Comparison of ENCODE assay signal across 3 worm cellular contexts in genomic region chrIII:11066691-11067090, ce11.
TF ChIP-seq lines count a peak whose summit lies in the region.

No protein-coding gene starts in this region.

TF ChIP-seq in whole organism, L2 larva, 48 proteins besides CTCF, POLR2A, EP300 and RAD21 (continued from another document):
- TF ChIP-seq nhr-23 (tag; optimal IDR thresholded peaks at IDR 0.05; lab: Kevin White, UChicago), result no peak
- no peak for TF ChIP-seq nhr-6 (tag; optimal IDR thresholded peaks at IDR 0.05; lab: Kevin White, UChicago)
- peak; percentile 62 for TF ChIP-seq nhr-10 (tag; optimal IDR thresholded peaks at IDR 0.05; lab: Kevin White, UChicago)
- TF ChIP-seq lin-39 (tag; optimal IDR thresholded peaks at IDR 0.05; lab: Kevin White, UChicago), result no peak
- TF ChIP-seq mab-5 (tag; optimal IDR thresholded peaks at IDR 0.05; lab: Kevin White, UChicago), result peak; percentile 61
- no peak for TF ChIP-seq mbf-1 (tag; optimal IDR thresholded peaks at IDR 0.05; lab: Kevin White, UChicago)
- TF ChIP-seq nhr-25 (tag; optimal IDR thresholded peaks at IDR 0.05; lab: Kevin White, UChicago), result peak; percentile 48
- TF ChIP-seq ztf-4 (tag; optimal IDR thresholded peaks at IDR 0.05; lab: Kevin White, UChicago), result peak; percentile 50
- no peak for TF ChIP-seq aly-2 (tag; optimal IDR thresholded peaks at IDR 0.05; lab: Kevin White, UChicago)
- TF ChIP-seq C34F6.9 (tag; optimal IDR thresholded peaks at IDR 0.05; lab: Kevin White, UChicago), result peak; percentile 79
- peak; percentile 58 for TF ChIP-seq Y55F3AM.14 (GFP tag; optimal IDR thresholded peaks at IDR 0.05; lab: Kevin White, UChicago)

TF ChIP-seq in whole organism, L4 larva, 104 proteins besides CTCF, POLR2A, EP300 and RAD21 (continued from another document and continues in another):
- TF ChIP-seq spr-1 (tag; optimal IDR thresholded peaks at IDR 0.05; lab: Kevin White, UChicago) (peak; percentile 62), nhr-76 (tag; optimal IDR thresholded peaks at IDR 0.05; lab: Kevin White, UChicago) (no peak), zfp-3 (GFP tag; conservative IDR thresholded peaks at IDR 0.05; lab: Robert Waterston, UW) (peak; percentile 87), nhr-41 (GFP tag; IDR thresholded peaks at IDR 0.05; lab: Robert Waterston, UW) (peak; percentile 61; the same call in 1 of the 2 replicates), F49E8.2 (tag; optimal IDR thresholded peaks at IDR 0.05; lab: Kevin White, UChicago; ENCODE audit: borderline replicate concordance) (peak; percentile 60), lsy-2 (tag; optimal IDR thresholded peaks at IDR 0.05; lab: Kevin White, UChicago) (peak; percentile 42 to 87), F37D6.2 (tag; optimal IDR thresholded peaks at IDR 0.05; lab: Kevin White, UChicago) (peak; percentile 86), nhr-28 (tag; optimal IDR thresholded peaks at IDR 0.05; lab: Kevin White, UChicago) (peak; percentile 5), unc-130 (GFP tag; optimal IDR thresholded peaks at IDR 0.05; lab: Kevin White, UChicago) (peak; percentile 50), ces-1 (GFP tag; optimal IDR thresholded peaks at IDR 0.05; lab: Kevin White, UChicago) (no peak), mxl-3 (GFP tag; optimal IDR thresholded peaks at IDR 0.05; lab: Kevin White, UChicago) (peak; percentile 34), ceh-28 (tag; optimal IDR thresholded peaks at IDR 0.05; lab: Kevin White, UChicago) (no peak), mes-2 (tag; optimal IDR thresholded peaks at IDR 0.05; lab: Kevin White, UChicago; ENCODE audit: poor library complexity, severe bottlenecking) (peak; percentile 87), saeg-2 (GFP tag; IDR thresholded peaks at IDR 0.05; lab: Robert Waterston, UW) (peak; percentile 71; the same call in 1 of the 2 replicates), nhr-111 (GFP tag; optimal IDR thresholded peaks at IDR 0.05; lab: Kevin White, UChicago) (no peak), aha-1 (tag; lab: Kevin White, UChicago) (peak; percentile 98), zag-1 (tag; optimal IDR thresholded peaks at IDR 0.05; lab: Kevin White, UChicago) (no peak), Y5F2A.4 (GFP tag; optimal IDR thresholded peaks at IDR 0.05; lab: Kevin White, UChicago) (peak; percentile 43), nhr-25 (tag; optimal IDR thresholded peaks at IDR 0.05; lab: Kevin White, UChicago; ENCODE audit: borderline replicate concordance, insufficient read depth) (peak; percentile 63), lin-38 (GFP tag; IDR thresholded peaks at IDR 0.05; lab: Robert Waterston, UW) (peak; percentile 91), zip-11 (GFP tag; IDR thresholded peaks at IDR 0.05; lab: Robert Waterston, UW) (peak; percentile 10; the same call in 1 of the 2 replicates), cey-2 (tag; optimal IDR thresholded peaks at IDR 0.05; lab: Kevin White, UChicago; ENCODE audit: borderline replicate concordance, insufficient read depth) (no peak), aly-2 (tag; optimal IDR thresholded peaks at IDR 0.05; lab: Kevin White, UChicago) (no peak), nhr-237 (tag; optimal IDR thresholded peaks at IDR 0.05; lab: Kevin White, UChicago) (no peak), F44E2.7 (GFP tag; IDR thresholded peaks at IDR 0.05; lab: Robert Waterston, UW) (no peak; the same call in 1 of the 2 replicates), ceh-82 (tag; optimal IDR thresholded peaks at IDR 0.05; lab: Kevin White, UChicago) (no peak), egl-43 (GFP tag; IDR thresholded peaks at IDR 0.05; lab: Robert Waterston, UW) (peak; percentile 95), lin-29 (GFP tag; IDR thresholded peaks at IDR 0.05; lab: Robert Waterston, UW) (peak; percentile 82), lin-15B (tag; optimal IDR thresholded peaks at IDR 0.05; lab: Kevin White, UChicago) (no peak), nhr-10 (tag; optimal IDR thresholded peaks at IDR 0.05; lab: Kevin White, UChicago) (no peak), snpc-4 (tag; optimal IDR thresholded peaks at IDR 0.05; lab: Kevin White, UChicago) (no peak), rbr-2 (tag; optimal IDR thresholded peaks at IDR 0.05; lab: Kevin White, UChicago) (peak; percentile 85), daf-16 (GFP tag; optimal IDR thresholded peaks at IDR 0.05; lab: Kevin White, UChicago) (peak; percentile 35 to 76), daf-16 (tag; optimal IDR thresholded peaks at IDR 0.05; lab: Kevin White, UChicago) (peak; percentile 37), ztf-7 (tag; optimal IDR thresholded peaks at IDR 0.05; lab: Kevin White, UChicago) (peak; percentile 57), F26F4.8 (GFP tag; conservative IDR thresholded peaks at IDR 0.05; lab: Robert Waterston, UW) (peak; percentile 64), tag-97 (GFP tag; IDR thresholded peaks at IDR 0.05; lab: Robert Waterston, UW) (no peak), T20F7.1 (GFP tag; optimal IDR thresholded peaks at IDR 0.05; lab: Kevin White, UChicago) (no peak), hlh-11 (tag; optimal IDR thresholded peaks at IDR 0.05; lab: Kevin White, UChicago) (peak; percentile 67), lir-3 (tag; optimal IDR thresholded peaks at IDR 0.05; lab: Kevin White, UChicago) (peak; percentile 32), nhr-48 (tag; optimal IDR thresholded peaks at IDR 0.05; lab: Kevin White, UChicago) (peak; percentile 61), dpl-1 (GFP tag; optimal IDR thresholded peaks at IDR 0.05; lab: Kevin White, UChicago) (peak; percentile 72), lin-39 (tag; optimal IDR thresholded peaks at IDR 0.05; lab: Kevin White, UChicago) (no peak), sdz-12 (GFP tag; optimal IDR thresholded peaks at IDR 0.05; lab: Kevin White, UChicago) (no peak), nhr-6 (tag; optimal IDR thresholded peaks at IDR 0.05; lab: Kevin White, UChicago) (peak; percentile 37), daf-19 (GFP tag; conservative IDR thresholded peaks at IDR 0.05; lab: Robert Waterston, UW) (no peak), dmd-6 (GFP tag; IDR thresholded peaks at IDR 0.05; lab: Robert Waterston, UW) (peak; percentile 85), ceh-62 (tag; optimal IDR thresholded peaks at IDR 0.05; lab: Kevin White, UChicago) (no peak), hif-1 (tag; optimal IDR thresholded peaks at IDR 0.05; lab: Kevin White, UChicago) (peak; percentile 23 to 31), hlh-30 (tag; optimal IDR thresholded peaks at IDR 0.05; lab: Kevin White, UChicago; ENCODE audit: insufficient read depth) (peak; percentile 76), pqm-1 (tag; optimal IDR thresholded peaks at IDR 0.05; lab: Kevin White, UChicago) (no peak), Y105C5A.15 (GFP tag; IDR thresholded peaks at IDR 0.05; lab: Robert Waterston, UW) (peak; percentile 88; the same call in 1 of the 2 replicates), unc-62 (GFP tag; optimal IDR thresholded peaks at IDR 0.05 in 1 of 2; lab: Kevin White, UChicago) (peak in 1 of 2 experiments; percentile 19), unc-62 (tag; optimal IDR thresholded peaks at IDR 0.05; lab: Kevin White, UChicago) (no peak), R02D3.7 (tag; optimal IDR thresholded peaks at IDR 0.05; lab: Kevin White, UChicago) (no peak), snpc-1.2 (GFP tag; IDR thresholded peaks at IDR 0.05; lab: Robert Waterston, UW) (peak; percentile 86), mep-1 (tag; optimal IDR thresholded peaks at IDR 0.05; lab: Kevin White, UChicago) (peak; percentile 86), attf-4 (tag; optimal IDR thresholded peaks at IDR 0.05; lab: Kevin White, UChicago) (no peak), fkh-10 (GFP tag; optimal IDR thresholded peaks at IDR 0.05; lab: Kevin White, UChicago) (peak; percentile 74), jun-1 (tag; optimal IDR thresholded peaks at IDR 0.05; lab: Kevin White, UChicago) (no peak)

TF ChIP-seq in whole organism, late embryonic, 69 proteins besides CTCF, POLR2A, EP300 and RAD21 (continued from another document):
- TF ChIP-seq nfya-1 (tag; optimal IDR thresholded peaks at IDR 0.05; lab: Kevin White, UChicago) (peak; percentile 48), nhr-232 (tag; optimal IDR thresholded peaks at IDR 0.05; lab: Kevin White, UChicago) (no peak), unc-55 (GFP tag; optimal IDR thresholded peaks at IDR 0.05; lab: Kevin White, UChicago) (no peak), K09A11.1 (tag; optimal IDR thresholded peaks at IDR 0.05; lab: Kevin White, UChicago; ENCODE audit: insufficient read depth) (no peak), fkh-10 (GFP tag; optimal IDR thresholded peaks at IDR 0.05; lab: Kevin White, UChicago) (no peak), ceh-22 (tag; optimal IDR thresholded peaks at IDR 0.05; lab: Kevin White, UChicago) (no peak), ceh-9 (tag; optimal IDR thresholded peaks at IDR 0.05; lab: Kevin White, UChicago) (no peak), elt-2 (tag; optimal IDR thresholded peaks at IDR 0.05; lab: Kevin White, UChicago) (peak; percentile 26), F13H6.1 (tag; optimal IDR thresholded peaks at IDR 0.05; lab: Kevin White, UChicago) (no peak), pat-9 (tag; optimal IDR thresholded peaks at IDR 0.05; lab: Kevin White, UChicago) (no peak), pqm-1 (tag; optimal IDR thresholded peaks at IDR 0.05; lab: Kevin White, UChicago) (no peak), ztf-16 (tag; optimal IDR thresholded peaks at IDR 0.05; lab: Kevin White, UChicago) (no peak), pha-2 (tag; optimal IDR thresholded peaks at IDR 0.05; lab: Kevin White, UChicago) (no peak), C08G9.2 (tag; optimal IDR thresholded peaks at IDR 0.05; lab: Kevin White, UChicago) (no peak), che-1 (tag; optimal IDR thresholded peaks at IDR 0.05; lab: Kevin White, UChicago) (no peak), dve-1 (tag; optimal IDR thresholded peaks at IDR 0.05; lab: Kevin White, UChicago) (peak; percentile 80), unc-86 (tag; optimal IDR thresholded peaks at IDR 0.05; lab: Kevin White, UChicago) (no peak), hlh-6 (tag; optimal IDR thresholded peaks at IDR 0.05; lab: Kevin White, UChicago) (no peak), pax-1 (tag; optimal IDR thresholded peaks at IDR 0.05; lab: Kevin White, UChicago) (no peak), ets-4 (tag; optimal IDR thresholded peaks at IDR 0.05; lab: Kevin White, UChicago) (no peak), tbx-2 (tag; optimal IDR thresholded peaks at IDR 0.05; lab: Kevin White, UChicago) (peak; percentile 5), ceh-30 (tag; optimal IDR thresholded peaks at IDR 0.05; lab: Kevin White, UChicago) (no peak), fax-1 (tag; optimal IDR thresholded peaks at IDR 0.05; lab: Kevin White, UChicago) (no peak), hlh-30 (tag; optimal IDR thresholded peaks at IDR 0.05; lab: Kevin White, UChicago; ENCODE audit: insufficient read depth) (no peak), hlh-8 (tag; optimal IDR thresholded peaks at IDR 0.05; lab: Kevin White, UChicago) (no peak), ceh-24 (tag; optimal IDR thresholded peaks at IDR 0.05; lab: Kevin White, UChicago) (no peak), zip-5 (tag; optimal IDR thresholded peaks at IDR 0.05; lab: Kevin White, UChicago) (no peak), unc-42 (tag; optimal IDR thresholded peaks at IDR 0.05; lab: Kevin White, UChicago) (no peak), ceh-34 (tag; optimal IDR thresholded peaks at IDR 0.05; lab: Kevin White, UChicago) (no peak), madf-2 (tag; optimal IDR thresholded peaks at IDR 0.05; lab: Kevin White, UChicago) (no peak), pha-4 (tag; optimal IDR thresholded peaks at IDR 0.05; lab: Kevin White, UChicago) (no peak), pros-1 (tag; optimal IDR thresholded peaks at IDR 0.05; lab: Kevin White, UChicago) (no peak), Y22D7AL.16 (tag; optimal IDR thresholded peaks at IDR 0.05; lab: Kevin White, UChicago) (no peak), rnt-1 (tag; optimal IDR thresholded peaks at IDR 0.05; lab: Kevin White, UChicago) (no peak), hlh-15 (tag; optimal IDR thresholded peaks at IDR 0.05; lab: Kevin White, UChicago) (no peak), dmd-4 (tag; optimal IDR thresholded peaks at IDR 0.05; lab: Kevin White, UChicago; ENCODE audit: borderline replicate concordance) (no peak)
TF ChIP-seq in whole organism, late embryonic: peak in this region for 7.
